Fruit fly (Drosophila melanogaster) whole organism, adult: ENCODE data around the gene MtnA.

Experiments
- CG1620 ChIP-seq: fragments of 200-800 bp; sonication (Bioruptor generic); optimal IDR thresholded peaks from 2 replicates; lab custom pipeline; 2016; ENCODE audit warnings: missing biosample characterization, missing genetic modification characterization
- CG7101 ChIP-seq: fragments of 200-800 bp; sonication (Bioruptor generic); optimal IDR thresholded peaks from 2 replicates; lab custom pipeline; 2018; ENCODE audit warnings: missing biosample characterization, mild to moderate bottlenecking, missing genetic modification characterization, moderate library complexity
- Clk ChIP-seq: fragments of 200-800 bp; sonication (Bioruptor generic); optimal IDR thresholded peaks from 2 replicates; lab custom pipeline; 2017; ENCODE audit warnings: missing biosample characterization, missing genetic modification characterization
- Mnt ChIP-seq: fragments of 200-800 bp; sonication (Bioruptor generic); optimal IDR thresholded peaks from 2 replicates; lab custom pipeline; 2016; ENCODE audit warnings: missing biosample characterization, mild to moderate bottlenecking, missing genetic modification characterization
- cnc ChIP-seq, 2 experiments: fragments of >200 bp; optimal IDR thresholded peaks; 2 replicates each; lab custom pipeline; 2017
- kay ChIP-seq: fragments of 200-800 bp; sonication (Bioruptor generic); peaks from one replicate; lab custom pipeline; 2016; ENCODE audit warnings: missing biosample characterization, missing genetic modification characterization, borderline replicate concordance
- ovo ChIP-seq: fragments of 200-800 bp; sonication (Bioruptor generic); optimal IDR thresholded peaks from 2 replicates; lab custom pipeline; 2016; ENCODE audit warnings: missing biosample characterization, missing genetic modification characterization
- tj ChIP-seq: fragments of 200-800 bp; sonication (Bioruptor generic); optimal IDR thresholded peaks from 3 replicates; lab custom pipeline; 2017; ENCODE audit warnings: missing biosample characterization, mild to moderate bottlenecking, missing genetic modification characterization, moderate library complexity

dm6 chr3R:9783240-9783917 is 791 bp downstream of the MtnA start:
- TF ChIP-seq kay (no peak), CG1620 (GFP tag; lab: Kevin White, UChicago) (no peak), Mnt (GFP tag; lab: Kevin White, UChicago) (no peak), tj (GFP tag; lab: Kevin White, UChicago) (no peak), cnc (optimal IDR thresholded peaks at IDR 0.05; lab: Kevin White, UChicago) (no peak), ovo (GFP tag; lab: Kevin White, UChicago) (peak; percentile 0), CG7101 (tag; lab: Kevin White, UChicago) (peak; percentile 16), Clk (GFP tag; lab: Kevin White, UChicago) (no peak)
